Worm (Caenorhabditis elegans) whole organism, L4 larva: ENCODE measurements around the gene jac-1.

Experiments
- F26F4.8 ChIP-seq: fragments of 200-800 bp; sonication (Bioruptor generic); conservative IDR thresholded peaks from 2 replicates; pipeline ENCODE4 v1.3.6; 2022; ENCODE audit warnings: missing genetic modification characterization, missing compliant biosample characterization
- F44E2.7 ChIP-seq: fragments of 200-800 bp; sonication (Bioruptor generic); IDR thresholded peaks from 2 replicates; pipeline ENCODE4 v2.1.2; 2022; ENCODE audit warnings: missing genetic modification characterization, missing compliant biosample characterization
- ama-1 ChIP-seq: fragments of 150-350 bp; optimal IDR thresholded peaks from 2 replicates; lab custom pipeline; 2014; ENCODE audit warnings: inconsistent platforms, mixed read lengths
- dmd-6 ChIP-seq: fragments of 200-800 bp; sonication (Bioruptor generic); IDR thresholded peaks from 2 replicates; pipeline ENCODE4 v1.3.6; 2022; ENCODE audit warnings: missing genetic modification reagents, missing genetic modification characterization, missing compliant biosample characterization
- nhr-42 ChIP-seq: fragments of 200-800 bp; sonication (Bioruptor generic); IDR thresholded peaks from 2 replicates; pipeline ENCODE4 v1.3.6; 2022; ENCODE audit warnings: missing genetic modification characterization, missing compliant biosample characterization
- php-3 ChIP-seq: fragments of 200-800 bp; sonication (Bioruptor generic); IDR thresholded peaks from 2 replicates; pipeline ENCODE4 v1.3.6; 2022; ENCODE audit warnings: missing genetic modification reagents, missing genetic modification characterization, missing compliant biosample characterization
- sdz-12 ChIP-seq: fragments of 200-800 bp; sonication (Bioruptor generic); optimal IDR thresholded peaks from 2 replicates; lab custom pipeline; 2018; ENCODE audit warnings: mild to moderate bottlenecking, missing genetic modification characterization, missing compliant biosample characterization
- set-16 ChIP-seq: fragments of 200-800 bp; sonication (Bioruptor generic); IDR thresholded peaks from 2 replicates; pipeline ENCODE4 v1.3.6; 2022; ENCODE audit warnings: missing genetic modification reagents, missing genetic modification characterization, missing compliant biosample characterization
- snpc-1.2 ChIP-seq: fragments of 200-800 bp; sonication (Bioruptor generic); IDR thresholded peaks from 2 replicates; pipeline ENCODE4 v1.3.6; 2022; ENCODE audit warnings: missing genetic modification reagents, missing genetic modification characterization, missing compliant biosample characterization

Gene jac-1

ce11 chrIV:15951640-15952039 lies 75.0 kb downstream of the jac-1 start, which contains the start of gene Y105C5B.15 (continued):
- no peak for TF ChIP-seq nhr-42 (GFP tag; lab: Robert Waterston, UW)
- no peak for TF ChIP-seq F44E2.7
- TF ChIP-seq php-3 (GFP tag; lab: Robert Waterston, UW): no peak
- TF ChIP-seq, all 104 proteins: peak for 3

- TF ChIP-seq set-16 (GFP tag; lab: Robert Waterston, UW) (peak; percentile 57; the same call in 1 of the 2 replicates), F26F4.8 (GFP tag; lab: Robert Waterston, UW) (0 out of 2 replicates have a peak, but pooled peaks have one; percentile 5), ama-1 (lab: Kevin White, UChicago) (no peak), sdz-12 (no peak)
Measured at ce11 chrIV:15950838-15951581, 75.6 kb downstream of the jac-1 start, which contains the start of gene ifas-3. Gene ifas-3, minus strand, starts transcription at chrIV:15950888.

ce11 chrIV:15949995-15950394 lies 76.7 kb downstream of the jac-1 start:
- TF ChIP-seq snpc-1.2 (GFP tag; lab: Robert Waterston, UW) (peak; percentile 97), dmd-6 (no peak), set-16 (GFP tag; lab: Robert Waterston, UW) (peak; percentile 25; the same call in 1 of the 2 replicates)
